Worm (Caenorhabditis elegans): ENCODE measurements around the gene pst-1.

DNA sequence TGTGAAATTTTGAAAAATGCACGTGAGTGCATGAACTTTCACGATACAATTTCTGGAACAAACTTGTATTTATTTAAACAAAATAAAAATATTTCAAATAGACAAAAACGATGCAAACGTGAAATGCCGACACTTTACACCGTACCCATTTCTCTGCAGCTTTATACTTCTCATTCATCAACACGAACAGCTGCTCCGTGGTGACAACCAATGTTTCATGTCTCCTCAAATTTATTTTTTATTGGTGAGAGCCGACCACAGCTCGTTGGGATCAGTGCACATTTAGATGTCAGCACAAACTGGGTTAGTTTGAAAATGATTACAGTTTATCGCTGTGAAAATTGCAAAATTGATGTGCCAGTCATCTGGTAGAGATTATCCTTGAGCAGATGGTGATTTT lies 52.3 kb downstream of the pst-1 start:
- TF ChIP-seq flt-1 (GFP tag; IDR thresholded peaks at IDR 0.05), result no peak
- TF ChIP-seq ztf-29 (GFP tag; IDR thresholded peaks at IDR 0.05), result no peak
- no peak for TF ChIP-seq ref-1 (GFP tag; conservative IDR thresholded peaks at IDR 0.05)
- TF ChIP-seq cog-1 (tag; optimal IDR thresholded peaks at IDR 0.05), result no peak
- no peak for TF ChIP-seq T22C8.4 (GFP tag; IDR thresholded peaks at IDR 0.05)
- TF ChIP-seq klf-2 (GFP tag; conservative IDR thresholded peaks at IDR 0.05), result no peak
- no peak for TF ChIP-seq med-1 (GFP tag; optimal IDR thresholded peaks at IDR 0.05; ENCODE audit: insufficient read depth)
- no peak for TF ChIP-seq tab-1 (GFP tag; IDR thresholded peaks at IDR 0.05)

Measured in whole organism, midembryonic.